Fruit fly (Drosophila melanogaster): ENCODE results near the gene Alp13.

dm6 chr3R:10080699-10081098, 5.5 kb upstream of the Alp13 start:
- TF ChIP-seq CG8478 (optimal IDR thresholded peaks at IDR 0.05) (no peak), EcR (GFP tag; optimal IDR thresholded peaks at IDR 0.05) (no peak), usp (GFP tag; optimal IDR thresholded peaks at IDR 0.05) (no peak), Dll (optimal IDR thresholded peaks at IDR 0.05) (no peak), pan (optimal IDR thresholded peaks at IDR 0.05) (no peak)

Measured in whole organism.